Worm (Caenorhabditis elegans) whole organism, L1 larva: ENCODE measurements around the gene sre-42.

Experiments used
- C04F5.9 ChIP-seq: sonication (generic microtip); optimal IDR thresholded peaks from 2 replicates; lab custom pipeline; 2016; ENCODE audit warnings: missing genetic modification characterization, missing compliant biosample characterization
- ama-1 ChIP-seq: fragments of 150-350 bp; optimal IDR thresholded peaks from 2 replicates; lab custom pipeline; 2014
- jun-1 ChIP-seq: fragments of 150-350 bp; optimal IDR thresholded peaks from 2 replicates; lab custom pipeline; 2014; ENCODE audit warnings: missing biosample characterization, missing genetic modification reagents, missing genetic modification characterization
- lin-35 ChIP-seq, 2 experiments: fragments of 150-350 bp; optimal IDR thresholded peaks; 2 replicates each; lab custom pipeline; 2014; ENCODE audit warnings: missing biosample characterization in 2 of 2, missing genetic modification characterization in 2 of 2, missing genetic modification reagents in 2 of 2
- pqm-1 ChIP-seq: sonication (generic microtip); optimal IDR thresholded peaks from 3 replicates; lab custom pipeline; 2017; ENCODE audit warnings: missing biosample characterization, missing genetic modification characterization

DNA sequence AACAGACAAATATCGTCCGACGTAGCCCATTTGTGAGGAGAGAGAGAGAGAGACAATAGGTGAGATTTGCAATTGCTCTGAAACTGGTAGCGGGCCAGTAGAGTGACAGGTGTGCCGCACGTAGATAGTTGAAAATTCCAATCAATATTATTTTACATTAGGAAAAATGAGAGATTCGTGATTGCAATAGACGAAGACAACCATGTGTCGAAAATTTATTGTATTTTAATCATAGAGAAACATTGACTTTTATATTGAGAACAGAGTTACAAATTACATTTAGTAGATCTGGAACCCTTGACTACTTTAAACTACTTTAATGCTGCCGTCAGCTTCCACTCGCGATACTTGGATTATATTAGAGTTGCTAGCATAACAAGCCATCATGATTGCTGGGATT, 25.7 kb upstream of the sre-42 start, which contains the start of gene Y57A10C.1:
- TF ChIP-seq C04F5.9 (tag; lab: Kevin White, UChicago): no peak
- TF ChIP-seq jun-1 (tag; lab: Kevin White, UChicago): no peak
- no peak for TF ChIP-seq ama-1
- TF ChIP-seq lin-35 (GFP tag; optimal IDR thresholded peaks at IDR 0.05; lab: Kevin White, UChicago): no peak
- TF ChIP-seq pqm-1 (tag; lab: Kevin White, UChicago): no peak
